Fruit fly (Drosophila melanogaster) whole organism, embryonic: ENCODE data around the gene Pep.
A peak's percentile ranks its signal among the peaks of the same experiment; 100 is the strongest.

Experiments
- Ada2b ChIP-seq: fragments of 200-800 bp; sonication (Bioruptor generic); IDR thresholded peaks from 2 replicates; pipeline ENCODE4 v1.3.6; 2022; ENCODE audit warnings: missing biosample characterization, missing genetic modification characterization
- Antp ChIP-seq: fragments of 200-800 bp; sonication (Bioruptor generic); optimal IDR thresholded peaks from 3 replicates; lab custom pipeline; 2016; ENCODE audit warnings: missing biosample characterization, missing genetic modification characterization
- Atf6 ChIP-seq: fragments of 200-800 bp; sonication (Bioruptor generic); IDR thresholded peaks from 2 replicates; pipeline ENCODE4 v1.3.6; 2022; ENCODE audit warnings: missing biosample characterization, missing genetic modification characterization
- Awh ChIP-seq: fragments of 200-800 bp; sonication (Bioruptor generic); IDR thresholded peaks from 2 replicates; pipeline ENCODE4, ENCODE4 v1.3.6; 2022; ENCODE audit warnings: missing biosample characterization, missing genetic modification characterization
- Blimp-1 ChIP-seq: fragments of 200-800 bp; sonication (Bioruptor generic); optimal IDR thresholded peaks from 3 replicates; lab custom pipeline; 2018; ENCODE audit warnings: missing biosample characterization, missing genetic modification characterization, mild to moderate bottlenecking, moderate library complexity, missing genetic modification reagents
- CG1024 ChIP-seq: fragments of 200-800 bp; sonication (Bioruptor generic); IDR thresholded peaks from 2 replicates; pipeline ENCODE4 v1.3.6; 2022; ENCODE audit warnings: missing biosample characterization, missing genetic modification characterization
- CG10366 ChIP-seq: fragments of 200-800 bp; sonication (Bioruptor generic); IDR thresholded peaks from 2 replicates; pipeline ENCODE4 v1.3.6; 2022; ENCODE audit warnings: missing biosample characterization, missing genetic modification characterization
- CG11247 ChIP-seq: fragments of 200-800 bp; sonication (Bioruptor generic); IDR thresholded peaks from 2 replicates; pipeline ENCODE4 v1.3.6; 2022; ENCODE audit warnings: missing biosample characterization, missing genetic modification characterization
- CG11504 ChIP-seq: fragments of 200-800 bp; sonication (Bioruptor generic); optimal IDR thresholded peaks from 3 replicates; lab custom pipeline; 2019; ENCODE audit warnings: missing biosample characterization, mild to moderate bottlenecking, missing genetic modification characterization, moderate library complexity
- CG11560 ChIP-seq: fragments of 200-800 bp; sonication (Bioruptor generic); IDR thresholded peaks from 3 replicates; pipeline ENCODE4 v1.3.6; 2022; ENCODE audit warnings: missing biosample characterization, missing genetic modification characterization
- CG1233 ChIP-seq: fragments of 200-800 bp; sonication (Bioruptor generic); optimal IDR thresholded peaks from 4 replicates; lab custom pipeline; 2018; ENCODE audit warnings: missing biosample characterization, mild to moderate bottlenecking, missing genetic modification characterization
- CG13123 ChIP-seq: fragments of 200-800 bp; sonication (Bioruptor generic); optimal IDR thresholded peaks from 2 replicates; lab custom pipeline; 2016; ENCODE audit warnings: missing biosample characterization, missing genetic modification characterization
- CG14667 ChIP-seq: fragments of 200-800 bp; sonication (Bioruptor generic); IDR thresholded peaks from 2 replicates; pipeline ENCODE4 v1.3.6; 2022; ENCODE audit warnings: missing biosample characterization, missing genetic modification characterization
- CG16813 ChIP-seq: fragments of 200-800 bp; sonication (Bioruptor generic); IDR thresholded peaks from 3 replicates; pipeline ENCODE4 v1.3.6; 2022; ENCODE audit warnings: missing biosample characterization, missing genetic modification characterization; ENCODE audit not compliant: partially characterized antibody
- CG17359 ChIP-seq: fragments of 200-800 bp; sonication (Bioruptor generic); optimal IDR thresholded peaks from 3 replicates; lab custom pipeline; 2018; ENCODE audit warnings: missing biosample characterization, mild to moderate bottlenecking, missing genetic modification characterization, moderate library complexity
- CG17829 ChIP-seq: fragments of 200-800 bp; optimal IDR thresholded peaks from 2 replicates; lab custom pipeline; 2019; ENCODE audit warnings: missing biosample characterization, mild to moderate bottlenecking, missing genetic modification characterization, moderate library complexity
- CG17912 ChIP-seq: fragments of 200-800 bp; sonication (Bioruptor generic); optimal IDR thresholded peaks from 2 replicates; lab custom pipeline; 2018; ENCODE audit warnings: missing biosample characterization, mild to moderate bottlenecking, missing genetic modification characterization
- CG2120 ChIP-seq: fragments of 200-800 bp; sonication (Bioruptor generic); optimal IDR thresholded peaks from 3 replicates; lab custom pipeline; 2016; ENCODE audit warnings: missing biosample characterization, missing genetic modification characterization
- CG2678 ChIP-seq: fragments of 200-800 bp; sonication (Bioruptor generic); optimal IDR thresholded peaks from 3 replicates; lab custom pipeline; 2019; ENCODE audit warnings: missing biosample characterization, mild to moderate bottlenecking, missing genetic modification characterization, moderate library complexity
- CG2875 ChIP-seq: fragments of 200-800 bp; sonication (Bioruptor generic); optimal IDR thresholded peaks from 2 replicates; lab custom pipeline; 2017; ENCODE audit warnings: missing biosample characterization, mild to moderate bottlenecking, missing genetic modification characterization, missing genetic modification reagents
- CG32532 ChIP-seq: fragments of 200-800 bp; sonication (Bioruptor generic); IDR thresholded peaks from 2 replicates; pipeline ENCODE4 v1.3.6; 2022; ENCODE audit warnings: missing biosample characterization, missing genetic modification characterization
- CG33557 ChIP-seq: fragments of 200-800 bp; sonication (Bioruptor generic); optimal IDR thresholded peaks from 2 replicates; lab custom pipeline; 2019; ENCODE audit warnings: missing biosample characterization, mild to moderate bottlenecking, missing genetic modification characterization, moderate library complexity
- CG4424 ChIP-seq: fragments of 200-800 bp; sonication (Bioruptor generic); optimal IDR thresholded peaks from 3 replicates; lab custom pipeline; 2016; ENCODE audit warnings: missing biosample characterization, missing genetic modification characterization
- CG6272 ChIP-seq: fragments of 200-800 bp; sonication (Bioruptor generic); IDR thresholded peaks from 2 replicates; pipeline ENCODE4 v1.3.6; 2022; ENCODE audit warnings: missing biosample characterization, missing genetic modification characterization
- CG7271 ChIP-seq: fragments of 200-800 bp; sonication (Bioruptor generic); optimal IDR thresholded peaks from 2 replicates; lab custom pipeline; 2018; ENCODE audit warnings: missing biosample characterization, mild to moderate bottlenecking, missing genetic modification characterization, moderate library complexity
- CG7839 ChIP-seq: fragments of 200-800 bp; sonication (Bioruptor generic); optimal IDR thresholded peaks from 3 replicates; lab custom pipeline; 2018; ENCODE audit warnings: missing biosample characterization, mild to moderate bottlenecking, missing genetic modification characterization, moderate library complexity
- CrebB ChIP-seq: fragments of 200-800 bp; sonication (Bioruptor generic); optimal IDR thresholded peaks from 3 replicates; lab custom pipeline; 2018; ENCODE audit warnings: missing biosample characterization, mild to moderate bottlenecking, missing genetic modification characterization
- Doc3 ChIP-seq: fragments of 200-800 bp; sonication (Bioruptor generic); IDR thresholded peaks from 3 replicates; pipeline ENCODE4 v1.3.6; 2022; ENCODE audit warnings: missing biosample characterization, missing genetic modification characterization; ENCODE audit not compliant: partially characterized antibody
- E2f1 ChIP-seq: fragments of 200-800 bp; sonication (Bioruptor generic); IDR thresholded peaks from 2 replicates; pipeline ENCODE4 v1.3.6; 2022; ENCODE audit warnings: missing biosample characterization, missing genetic modification characterization
- Ets65A ChIP-seq: fragments of 200-800 bp; sonication (Bioruptor generic); peaks from one replicate; lab custom pipeline; 2016; ENCODE audit warnings: missing biosample characterization, missing genetic modification characterization
- NFAT ChIP-seq: fragments of 200-800 bp; sonication (Bioruptor generic); IDR thresholded peaks from 2 replicates; pipeline ENCODE4 v1.3.6; 2022; ENCODE audit warnings: missing biosample characterization, missing genetic modification characterization
- Opbp ChIP-seq: fragments of 200-800 bp; sonication (Bioruptor generic); IDR thresholded peaks from 3 replicates; pipeline ENCODE4 v1.3.6; 2022; ENCODE audit warnings: missing biosample characterization, missing genetic modification characterization; ENCODE audit not compliant: partially characterized antibody
- Pdp1 ChIP-seq, 2 experiments: fragments of 200-800 bp; sonication (Bioruptor generic); optimal IDR thresholded peaks; 3 replicates each; lab custom pipeline; 2016; ENCODE audit warnings: missing biosample characterization in 2 of 2, missing genetic modification characterization in 2 of 2, mild to moderate bottlenecking in 1 of 2, moderate library complexity in 1 of 2
- Ravus ChIP-seq: fragments of 200-800 bp; sonication (Bioruptor generic); IDR thresholded peaks from 2 replicates; pipeline ENCODE4 v1.3.6; 2022; ENCODE audit warnings: missing biosample characterization, missing genetic modification characterization
- Rfx ChIP-seq: fragments of 200-800 bp; sonication (Bioruptor generic); IDR thresholded peaks from 2 replicates; pipeline ENCODE4 v1.3.6; 2022; ENCODE audit warnings: missing biosample characterization, missing genetic modification characterization
- Sox102F ChIP-seq: fragments of 200-800 bp; sonication (Bioruptor generic); optimal IDR thresholded peaks from 2 replicates; lab custom pipeline; 2018; ENCODE audit warnings: missing biosample characterization, mild to moderate bottlenecking, missing genetic modification characterization, moderate library complexity
- Trl ChIP-seq, 3 experiments: fragments of >200 bp in 2 of 3; fragments of 200-800 bp in 1 of 3; sonication (Bioruptor generic) in 1 of 3; optimal IDR thresholded peaks; 2 replicates in 1 of 3; 3 replicates in 2 of 3; lab custom pipeline; 2016 to 2017; ENCODE audit warnings: missing biosample characterization in 1 of 3, missing genetic modification characterization in 1 of 3
- bigmax ChIP-seq: fragments of 200-800 bp; sonication (Bioruptor generic); optimal IDR thresholded peaks from 2 replicates; lab custom pipeline; 2018; ENCODE audit warnings: missing biosample characterization, mild to moderate bottlenecking, missing genetic modification characterization
- cad ChIP-seq: fragments of >200 bp; optimal IDR thresholded peaks from 2 replicates; lab custom pipeline; 2017; ENCODE audit warnings: missing biosample characterization, missing genetic modification characterization
- en ChIP-seq: fragments of 200-800 bp; sonication (Bioruptor generic); optimal IDR thresholded peaks from 2 replicates; lab custom pipeline; 2016; ENCODE audit warnings: missing biosample characterization, missing genetic modification characterization
- ftz-f1 ChIP-seq: fragments of 200-800 bp; sonication (Bioruptor generic); optimal IDR thresholded peaks from 2 replicates; lab custom pipeline; 2016; ENCODE audit warnings: missing biosample characterization, missing genetic modification characterization
- gem ChIP-seq: fragments of 200-800 bp; sonication (Bioruptor generic); optimal IDR thresholded peaks from 2 replicates; lab custom pipeline; 2019; ENCODE audit warnings: missing biosample characterization, mild to moderate bottlenecking, missing genetic modification characterization, moderate library complexity
- grau ChIP-seq: fragments of 200-800 bp; optimal IDR thresholded peaks from 3 replicates; lab custom pipeline; 2019; ENCODE audit warnings: missing biosample characterization, mild to moderate bottlenecking, missing genetic modification characterization, moderate library complexity
- jumu ChIP-seq: fragments of 200-800 bp; sonication (Bioruptor generic); optimal IDR thresholded peaks from 3 replicates; lab custom pipeline; 2016; ENCODE audit warnings: missing biosample characterization, missing genetic modification characterization
- kay ChIP-seq: fragments of 200-800 bp; sonication (Bioruptor generic); optimal IDR thresholded peaks from 2 replicates; lab custom pipeline; 2016; ENCODE audit warnings: missing biosample characterization, missing genetic modification characterization
- nmo ChIP-seq: fragments of 200-800 bp; sonication (Bioruptor generic); optimal IDR thresholded peaks from 2 replicates; lab custom pipeline; 2018; ENCODE audit warnings: missing biosample characterization, mild to moderate bottlenecking, missing genetic modification characterization, moderate library complexity
- oc ChIP-seq: fragments of 200-800 bp; sonication (Bioruptor generic); optimal IDR thresholded peaks from 2 replicates; lab custom pipeline; 2018; ENCODE audit warnings: missing biosample characterization, mild to moderate bottlenecking, missing genetic modification characterization, moderate library complexity
- slbo ChIP-seq: fragments of 200-800 bp; sonication (Bioruptor generic); IDR thresholded peaks from 2 replicates; pipeline ENCODE4 v1.3.6; 2022; ENCODE audit warnings: missing biosample characterization, missing genetic modification characterization
- sob ChIP-seq: fragments of 200-800 bp; sonication (Bioruptor generic); IDR thresholded peaks from 2 replicates; pipeline ENCODE4 v1.3.6; 2022; ENCODE audit warnings: missing biosample characterization, missing genetic modification characterization
- tna ChIP-seq: fragments of 200-800 bp; sonication (Bioruptor generic); IDR thresholded peaks from 2 replicates; pipeline ENCODE4 v1.3.6; 2022; ENCODE audit warnings: missing biosample characterization, missing genetic modification characterization; ENCODE audit not compliant: partially characterized antibody
- vfl ChIP-seq: fragments of 200-800 bp; sonication (Bioruptor generic); optimal IDR thresholded peaks from 2 replicates; lab custom pipeline; 2016; ENCODE audit warnings: missing biosample characterization, missing genetic modification characterization

Pep gene

dm6 chr3L:17665084-17665576 lies 20.3 kb upstream of the Pep start (continued):
- TF ChIP-seq CG17829 (tag; lab: Kevin White, UChicago) (no peak), gem (tag; lab: Kevin White, UChicago) (no peak), oc (no peak), grau (tag; lab: Kevin White, UChicago) (no peak), CG33557 (GFP tag; lab: Kevin White, UChicago) (no peak), Ada2b (no peak), CG11560 (tag; lab: Robert Waterston, UW) (no peak), nmo (GFP tag; lab: Kevin White, UChicago) (no peak), Pdp1 (GFP tag; optimal IDR thresholded peaks at IDR 0.05; lab: Kevin White, UChicago) (peak in 1 of 2 experiments; percentile 99), CG4424 (GFP tag; lab: Kevin White, UChicago) (no peak), CG16813 (GFP tag; lab: Robert Waterston, UW) (0 out of 3 replicates have a peak, but pooled peaks have one; percentile 34), slbo (GFP tag; lab: Robert Waterston, UW) (no peak), CG17359 (no peak), CG32532 (GFP tag; lab: Robert Waterston, UW) (peak; percentile 42), CG14667 (GFP tag; lab: Robert Waterston, UW) (no peak), ftz-f1 (GFP tag; lab: Kevin White, UChicago) (peak; percentile 67), vfl (GFP tag; lab: Kevin White, UChicago) (no peak), CG2875 (no peak), Trl (optimal IDR thresholded peaks at IDR 0.05; lab: Kevin White, UChicago) (no peak), Trl (GFP tag; optimal IDR thresholded peaks at IDR 0.05; lab: Kevin White, UChicago) (no peak), Antp (GFP tag; lab: Kevin White, UChicago) (no peak), NFAT (peak; percentile 24; the same call in 1 of the 2 replicates), Ets65A (no peak), en (GFP tag; lab: Kevin White, UChicago) (no peak), Ravus (no peak), CG10366 (GFP tag; lab: Robert Waterston, UW) (no peak), CrebB (tag; lab: Kevin White, UChicago) (no peak), kay (GFP tag; lab: Kevin White, UChicago) (no peak), Atf6 (GFP tag; lab: Robert Waterston, UW) (no peak), CG7271 (no peak), CG11504 (no peak), jumu (GFP tag; lab: Kevin White, UChicago) (no peak), Sox102F (GFP tag; lab: Kevin White, UChicago) (no peak), CG2120 (GFP tag; lab: Kevin White, UChicago) (peak; percentile 21), cad (GFP tag; lab: Kevin White, UChicago) (no peak), CG2678 (tag; lab: Kevin White, UChicago) (peak; percentile 6), Doc3 (GFP tag; lab: Robert Waterston, UW) (no peak), CG6272 (GFP tag; lab: Robert Waterston, UW) (no peak), Opbp (GFP tag; lab: Robert Waterston, UW) (no peak), CG13123 (no peak), bigmax (GFP tag; lab: Kevin White, UChicago) (no peak), Awh (no peak), CG1233 (GFP tag; lab: Kevin White, UChicago) (no peak), CG17912 (GFP tag; lab: Kevin White, UChicago) (no peak), CG11247 (GFP tag; lab: Robert Waterston, UW) (no peak), CG7839 (tag; lab: Kevin White, UChicago) (no peak), sob (GFP tag; lab: Robert Waterston, UW) (no peak), CG1024 (GFP tag; lab: Robert Waterston, UW) (no peak), E2f1 (GFP tag; lab: Robert Waterston, UW) (no peak), tna (GFP tag; lab: Robert Waterston, UW) (no peak), Blimp-1 (GFP tag; lab: Kevin White, UChicago) (no peak), Rfx (GFP tag; lab: Robert Waterston, UW) (peak; percentile 18; the same call in 1 of the 2 replicates)
